Worm (Caenorhabditis elegans) whole organism, L4/young adult: ENCODE results near the gene clec-8.

Experiments used
- W03F9.2 ChIP-seq: fragments of 150-350 bp; optimal IDR thresholded peaks from 2 replicates; lab custom pipeline; 2014; ENCODE audit warnings: missing biosample characterization, missing genetic modification characterization
- dao-5 ChIP-seq: sonication (generic microtip); optimal IDR thresholded peaks from 2 replicates; lab custom pipeline; 2016; ENCODE audit warnings: missing genotype, missing genetic modification characterization, moderate library complexity, missing compliant biosample characterization

- TF ChIP-seq W03F9.2 (tag; lab: Kevin White, UChicago), result no peak
- TF ChIP-seq dao-5, result no peak
Observed at ce11 chrII:12603667-12604621, 26.1 kb upstream of the clec-8 start, which contains the start of the genes ceh-100 and lips-15.
